Worm (Caenorhabditis elegans) whole organism, L3 larva: ENCODE data around the gene scyl-1.
A peak's percentile ranks its signal among the peaks of the same experiment; 100 is the strongest.

Experiments
- R02D3.7 ChIP-seq: fragments of 150-350 bp; optimal IDR thresholded peaks from 2 replicates; lab custom pipeline; 2014; ENCODE audit warnings: missing biosample characterization, missing genetic modification characterization
- ama-1 ChIP-seq: fragments of 150-350 bp; optimal IDR thresholded peaks from 2 replicates; lab custom pipeline; 2018
- ceh-16 ChIP-seq: sonication (generic microtip); optimal IDR thresholded peaks from 2 replicates; lab custom pipeline; 2017; ENCODE audit warnings: missing biosample characterization, missing genetic modification characterization
- ceh-82 ChIP-seq: fragments of 150-350 bp; optimal IDR thresholded peaks from 2 replicates; lab custom pipeline; 2014; ENCODE audit warnings: missing biosample characterization, missing genetic modification characterization
- ceh-9 ChIP-seq: sonication (generic microtip); optimal IDR thresholded peaks from 2 replicates; lab custom pipeline; 2018; ENCODE audit warnings: missing biosample characterization, missing genetic modification characterization
- egl-27 ChIP-seq: sonication (generic microtip); optimal IDR thresholded peaks from 4 replicates; lab custom pipeline; 2017; ENCODE audit warnings: missing biosample characterization, missing genetic modification reagents, missing genetic modification characterization
- egl-5 ChIP-seq: fragments of 150-350 bp; optimal IDR thresholded peaks from 2 replicates; lab custom pipeline; 2017; ENCODE audit warnings: missing biosample characterization, missing genetic modification reagents, missing genetic modification characterization, inconsistent platforms
- elt-1 ChIP-seq: fragments of 150-350 bp; optimal IDR thresholded peaks from 2 replicates; lab custom pipeline; 2014; ENCODE audit warnings: missing biosample characterization, missing genetic modification characterization
- elt-2 ChIP-seq: sonication (generic microtip); optimal IDR thresholded peaks from 2 replicates; lab custom pipeline; 2016; ENCODE audit warnings: missing genetic modification reagents, mild to moderate bottlenecking, missing genetic modification characterization, missing compliant biosample characterization
- elt-3 ChIP-seq, 3 experiments: fragments of 150-350 bp in 1 of 3; sonication (generic microtip) in 2 of 3; optimal IDR thresholded peaks; 2 replicates in 2 of 3; 4 replicates in 1 of 3; lab custom pipeline; 2014 to 2017; ENCODE audit warnings: missing biosample characterization in 3 of 3, missing genetic modification characterization in 3 of 3
- fkh-2 ChIP-seq: fragments of 150-350 bp; optimal IDR thresholded peaks from 2 replicates; lab custom pipeline; 2014; ENCODE audit warnings: missing biosample characterization, missing genetic modification reagents, missing genetic modification characterization
- hmg-11 ChIP-seq: sonication (generic microtip); optimal IDR thresholded peaks from 2 replicates; lab custom pipeline; 2016; ENCODE audit warnings: missing genetic modification characterization, missing compliant biosample characterization
- jun-1 ChIP-seq: fragments of 150-350 bp; optimal IDR thresholded peaks from 2 replicates; lab custom pipeline; 2014; ENCODE audit warnings: missing biosample characterization, missing genetic modification reagents, missing genetic modification characterization
- lin-15B ChIP-seq: fragments of 150-350 bp; optimal IDR thresholded peaks from 2 replicates; lab custom pipeline; 2014; ENCODE audit warnings: missing biosample characterization, missing genetic modification characterization
- lin-39 ChIP-seq: fragments of 150-350 bp; optimal IDR thresholded peaks from 2 replicates; lab custom pipeline; 2018; ENCODE audit warnings: missing biosample characterization, missing genetic modification reagents, missing genetic modification characterization
- nhr-12 ChIP-seq: fragments of 150-350 bp; optimal IDR thresholded peaks from 2 replicates; lab custom pipeline; 2014; ENCODE audit warnings: missing biosample characterization, missing genetic modification characterization
- nhr-23 ChIP-seq: fragments of 150-350 bp; optimal IDR thresholded peaks from 2 replicates; lab custom pipeline; 2014; ENCODE audit warnings: missing biosample characterization, missing genetic modification reagents, missing genetic modification characterization
- nhr-237 ChIP-seq: fragments of 150-350 bp; optimal IDR thresholded peaks from 2 replicates; lab custom pipeline; 2014; ENCODE audit warnings: missing biosample characterization, missing genetic modification characterization
- nhr-43 ChIP-seq: sonication (generic microtip); optimal IDR thresholded peaks from 2 replicates; lab custom pipeline; 2016; ENCODE audit warnings: mild to moderate bottlenecking, missing genetic modification characterization, missing compliant biosample characterization; ENCODE audit not compliant: poor library complexity, severe bottlenecking
- nhr-67 ChIP-seq: fragments of 150-350 bp; optimal IDR thresholded peaks from 2 replicates; lab custom pipeline; 2014; ENCODE audit warnings: missing biosample characterization, missing genetic modification characterization
- nhr-76 ChIP-seq: fragments of 150-350 bp; sonication (generic microtip); optimal IDR thresholded peaks from 5 replicates; lab custom pipeline; 2014; ENCODE audit warnings: missing biosample characterization, missing genetic modification characterization
- nhr-77 ChIP-seq: fragments of 150-350 bp; optimal IDR thresholded peaks from 2 replicates; lab custom pipeline; 2014; ENCODE audit warnings: missing biosample characterization, missing genetic modification characterization
- pha-4 ChIP-seq: fragments of 150-350 bp; optimal IDR thresholded peaks from 2 replicates; lab custom pipeline; 2014; ENCODE audit warnings: missing biosample characterization, missing genetic modification reagents, missing genetic modification characterization
- pqm-1 ChIP-seq: fragments of 150-350 bp; optimal IDR thresholded peaks from 2 replicates; lab custom pipeline; 2017; ENCODE audit warnings: missing biosample characterization, missing genetic modification characterization, inconsistent platforms
- skn-1 ChIP-seq: fragments of 150-350 bp; optimal IDR thresholded peaks from 2 replicates; lab custom pipeline; 2014; ENCODE audit warnings: missing biosample characterization, missing genetic modification characterization
- snpc-4 ChIP-seq: fragments of 150-350 bp; optimal IDR thresholded peaks from 2 replicates; lab custom pipeline; 2014; ENCODE audit warnings: missing biosample characterization, missing genetic modification characterization
- unc-39 ChIP-seq: sonication (generic microtip); optimal IDR thresholded peaks from 4 replicates; lab custom pipeline; 2017; ENCODE audit warnings: missing biosample characterization, missing genetic modification characterization
- unc-62 ChIP-seq: fragments of 150-350 bp; sonication (generic microtip); optimal IDR thresholded peaks from 4 replicates; lab custom pipeline; 2014; ENCODE audit warnings: missing biosample characterization, missing genetic modification reagents, missing genetic modification characterization
- zag-1 ChIP-seq: fragments of 150-350 bp; optimal IDR thresholded peaks from 2 replicates; lab custom pipeline; 2014; ENCODE audit warnings: missing biosample characterization, missing genetic modification characterization
- ztf-11 ChIP-seq: fragments of 150-350 bp; optimal IDR thresholded peaks from 2 replicates; lab custom pipeline; 2014; ENCODE audit warnings: missing biosample characterization, missing genetic modification characterization

scyl-1 gene

DNA sequence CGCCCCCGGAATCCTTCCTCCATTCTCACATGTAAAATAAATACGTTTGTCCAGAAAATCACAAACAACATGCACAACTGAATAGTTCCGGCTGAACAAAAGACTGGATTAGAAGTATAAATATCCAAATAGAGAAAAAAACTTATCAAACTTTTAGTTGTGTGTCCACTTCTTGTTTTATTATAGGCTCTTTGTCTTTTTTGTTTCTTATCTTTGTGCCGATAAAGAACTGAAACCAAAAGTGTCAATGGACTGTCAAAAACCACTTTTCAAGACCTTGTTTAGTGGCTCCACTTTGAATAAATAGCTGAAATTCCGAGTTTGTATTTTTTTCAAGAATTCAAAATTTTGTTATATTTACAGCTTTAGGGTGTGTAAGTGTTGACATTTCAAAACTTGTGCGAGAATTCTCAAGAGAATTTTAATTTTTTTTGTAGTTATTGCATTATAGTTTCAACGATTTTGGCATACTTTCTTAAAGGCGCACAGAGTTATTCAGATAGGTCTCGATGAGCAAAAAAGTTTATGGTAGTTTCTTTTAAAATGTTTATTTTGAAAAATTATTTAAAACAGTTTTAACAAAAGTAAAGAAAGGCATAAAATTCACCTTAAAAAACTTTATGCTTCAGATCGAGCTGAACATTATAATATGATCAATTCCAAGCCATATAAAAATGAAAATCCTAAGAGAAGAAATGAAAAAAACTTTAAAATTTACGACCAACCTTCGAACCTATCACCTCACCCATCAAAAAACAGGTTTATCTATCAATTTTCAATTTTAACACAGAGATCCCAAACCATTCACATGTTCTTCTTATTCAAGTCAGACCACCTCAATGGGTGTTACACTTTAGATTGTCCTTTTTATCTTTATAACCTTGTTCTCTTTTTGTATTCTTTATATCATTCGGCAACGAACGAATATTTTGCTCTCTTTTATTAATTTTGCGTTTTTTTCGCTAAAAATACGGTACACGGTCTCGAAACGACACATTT, 4.9 kb upstream of the scyl-1 start (continued):
- TF ChIP-seq skn-1 (tag; lab: Kevin White, UChicago) (no peak), hmg-11 (no peak), ceh-16 (no peak), ztf-11 (tag; lab: Kevin White, UChicago) (no peak), elt-3 (tag; optimal IDR thresholded peaks at IDR 0.05; lab: Kevin White, UChicago) (no peak), lin-39 (no peak), R02D3.7 (tag; lab: Kevin White, UChicago) (no peak), lin-15B (no peak), ama-1 (no peak), nhr-237 (tag; lab: Kevin White, UChicago) (no peak), nhr-77 (no peak), zag-1 (tag; lab: Kevin White, UChicago) (no peak), fkh-2 (tag; lab: Kevin White, UChicago) (no peak), elt-2 (tag; lab: Kevin White, UChicago) (peak; percentile 78), unc-39 (tag; lab: Kevin White, UChicago) (no peak), nhr-76 (tag; lab: Kevin White, UChicago) (no peak), pha-4 (tag; lab: Kevin White, UChicago) (peak; percentile 3), nhr-23 (tag; lab: Kevin White, UChicago) (peak; percentile 36)

DNA sequence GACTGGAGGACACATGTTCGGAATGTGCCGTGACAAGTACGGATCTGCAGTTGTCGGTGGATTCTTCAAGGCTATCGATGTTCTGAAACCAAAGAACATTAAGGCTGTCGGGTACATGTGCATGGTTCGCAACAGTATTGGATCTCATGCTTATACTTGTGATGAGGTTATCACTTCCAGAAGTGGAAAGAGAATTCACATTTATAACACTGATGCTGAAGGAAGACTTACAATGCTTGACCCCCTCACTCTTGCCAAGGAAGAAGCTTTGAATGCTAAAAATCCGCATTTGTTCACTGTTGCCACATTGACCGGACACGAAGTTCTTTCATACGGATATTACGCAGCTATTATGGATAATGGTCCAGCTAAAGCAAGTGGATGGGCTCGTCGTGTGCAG, 3.5 kb upstream of the scyl-1 start:
- TF ChIP-seq lin-15B (no peak), ama-1 (peak; percentile 9), egl-27 (tag; lab: Kevin White, UChicago) (no peak)
- TF ChIP-seq, all 47 proteins: peak for 1

DNA sequence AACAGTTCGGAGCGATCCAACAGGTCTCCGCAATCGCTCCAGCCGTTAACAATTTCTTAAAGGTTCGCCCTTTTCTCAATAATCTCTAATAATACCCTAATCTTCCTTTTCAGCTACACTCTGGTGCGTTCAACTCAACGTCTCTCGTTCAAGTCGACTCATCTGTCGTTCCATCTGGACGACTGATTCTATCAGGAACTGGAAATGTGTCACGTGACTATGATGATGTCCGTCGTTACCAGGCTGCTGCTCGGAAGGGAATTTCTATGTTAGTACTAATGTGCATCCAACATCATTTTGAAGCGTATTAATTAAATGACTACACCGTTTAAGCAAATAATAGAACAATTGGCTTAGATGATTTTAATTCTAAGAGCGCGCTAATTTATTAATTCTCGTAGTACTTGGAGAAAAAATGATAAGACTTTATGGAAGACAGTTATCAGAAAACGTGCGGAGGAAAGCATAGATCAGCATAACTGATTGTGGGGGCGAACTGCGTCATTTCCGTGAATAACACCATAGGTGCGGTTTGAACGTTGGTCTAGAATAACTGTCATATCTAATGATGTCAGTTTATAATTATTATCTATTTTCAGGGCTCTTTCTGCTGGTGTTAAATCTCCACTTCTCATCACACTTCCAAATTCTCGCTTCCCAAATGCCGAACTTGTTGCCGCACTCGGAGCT, 2.5 kb upstream of the scyl-1 start:
- TF ChIP-seq pha-4 (tag; lab: Kevin White, UChicago) = peak; percentile 18
- peak; percentile 77 for TF ChIP-seq elt-2 (tag; lab: Kevin White, UChicago)
- TF ChIP-seq pqm-1 (tag; lab: Kevin White, UChicago) = peak; percentile 62
- TF ChIP-seq zag-1 (tag; lab: Kevin White, UChicago) = no peak
- no peak for TF ChIP-seq ceh-9

DNA sequence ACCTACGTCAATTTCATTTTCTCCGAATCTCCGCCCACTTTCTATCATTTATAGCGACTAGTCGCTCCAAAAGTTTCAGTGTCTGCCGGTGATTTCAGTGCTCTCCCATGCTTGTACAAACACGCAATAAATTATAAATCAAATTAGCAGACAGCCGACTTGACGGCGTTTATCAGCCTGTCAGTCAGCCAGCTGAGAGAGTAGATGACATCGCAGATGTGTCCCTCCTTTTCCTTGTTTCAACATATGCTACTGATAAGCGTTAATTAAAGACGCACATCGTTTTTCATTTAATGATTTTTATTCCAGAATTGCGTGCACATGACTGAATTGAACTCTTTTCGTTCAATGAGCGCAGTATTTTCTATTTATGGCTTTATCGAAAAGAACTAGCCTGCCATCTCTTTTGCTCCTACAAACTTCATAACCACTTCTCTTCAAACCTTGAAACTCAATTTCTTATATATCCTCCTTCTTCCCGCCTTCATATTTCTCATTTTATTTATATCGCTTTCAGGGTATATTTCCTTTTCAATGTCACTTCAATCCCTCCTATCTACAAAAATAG, 1.8 kb upstream of the scyl-1 start, which contains the start of gene lap-2:
Gene lap-2 (plus strand): TSS at position 518 of the 568 bp plus-strand sequence.
- no peak for TF ChIP-seq snpc-4 (tag; lab: Kevin White, UChicago)
- TF ChIP-seq lin-39 = no peak
- no peak for TF ChIP-seq nhr-67 (tag; lab: Kevin White, UChicago)
- no peak for TF ChIP-seq nhr-237 (tag; lab: Kevin White, UChicago)
- TF ChIP-seq egl-5 = no peak
- TF ChIP-seq elt-3 (tag; optimal IDR thresholded peaks at IDR 0.05; lab: Kevin White, UChicago) = no peak
- TF ChIP-seq elt-2 (tag; lab: Kevin White, UChicago) = peak; percentile 94
- peak; percentile 37 for TF ChIP-seq jun-1 (tag; lab: Kevin White, UChicago)
- TF ChIP-seq nhr-43 (tag; lab: Kevin White, UChicago) = no peak
- peak; percentile 14 for TF ChIP-seq pha-4 (tag; lab: Kevin White, UChicago)
- no peak for TF ChIP-seq nhr-77
- peak; percentile 20 for TF ChIP-seq unc-62 (GFP tag; lab: Kevin White, UChicago)
- no peak for TF ChIP-seq ztf-11 (tag; lab: Kevin White, UChicago)
- TF ChIP-seq ama-1 = peak; percentile 62
- TF ChIP-seq ceh-82 = no peak
- peak; percentile 89 for TF ChIP-seq pqm-1 (tag; lab: Kevin White, UChicago)
- TF ChIP-seq fkh-2 (tag; lab: Kevin White, UChicago) = no peak
- no peak for TF ChIP-seq lin-15B

DNA sequence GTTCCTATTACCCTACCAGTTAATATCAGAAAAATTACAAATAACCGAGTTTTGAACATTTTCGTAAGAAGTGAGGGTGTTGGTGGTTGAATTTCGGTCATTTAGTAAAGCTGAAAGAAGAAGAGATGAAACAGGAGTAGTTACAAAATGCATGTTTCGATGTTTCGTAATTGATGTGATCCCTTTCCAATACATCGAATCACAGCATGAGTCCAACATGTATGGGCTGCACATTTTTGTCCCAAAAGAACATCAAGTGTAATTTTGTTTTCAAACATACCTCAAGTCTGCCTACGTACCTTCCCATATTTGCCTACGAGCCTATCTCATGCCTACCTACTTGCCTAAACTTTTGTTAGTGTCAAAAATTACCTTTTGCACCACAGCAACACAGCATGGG, 5.1 kb downstream of the scyl-1 start, which contains the start of gene W07G4.2:
Gene W07G4.2 (minus strand): TSS at position 101 of the 400 bp plus-strand sequence.
- TF ChIP-seq elt-1 (tag; lab: Kevin White, UChicago) = no peak
- TF ChIP-seq nhr-12 (tag; lab: Kevin White, UChicago) = no peak
